Fruit fly (Drosophila melanogaster) whole organism, embryonic: ENCODE results near the gene mad2.
A peak's percentile ranks its signal among the peaks of the same experiment; 100 is the strongest.

Experiments used
- CG10979 ChIP-seq: fragments of 200-800 bp; sonication (Bioruptor generic); optimal IDR thresholded peaks from 2 replicates; lab custom pipeline; 2018; ENCODE audit warnings: missing biosample characterization, mild to moderate bottlenecking, missing genetic modification characterization, moderate library complexity
- CG11456 ChIP-seq: fragments of 200-800 bp; sonication (Bioruptor generic); IDR thresholded peaks from 3 replicates; pipeline ENCODE4 v1.3.6; 2022; ENCODE audit warnings: missing biosample characterization, missing genetic modification characterization
- CG13894 ChIP-seq: fragments of 200-800 bp; sonication (Bioruptor generic); optimal IDR thresholded peaks from 3 replicates; lab custom pipeline; 2018; ENCODE audit warnings: missing biosample characterization, mild to moderate bottlenecking, missing genetic modification characterization, moderate library complexity
- CG15269 ChIP-seq: fragments of 200-800 bp; sonication (Bioruptor generic); optimal IDR thresholded peaks from 2 replicates; lab custom pipeline; 2018; ENCODE audit warnings: missing biosample characterization, mild to moderate bottlenecking, missing genetic modification characterization, moderate library complexity
- CG16863 ChIP-seq: fragments of 200-800 bp; sonication (Bioruptor generic); optimal IDR thresholded peaks from 3 replicates; lab custom pipeline; 2016; ENCODE audit warnings: missing biosample characterization, missing genetic modification characterization
- CG17385 ChIP-seq: fragments of 200-800 bp; sonication (Bioruptor generic); optimal IDR thresholded peaks from 3 replicates; lab custom pipeline; 2018; ENCODE audit warnings: missing biosample characterization, mild to moderate bottlenecking, missing genetic modification characterization
- CG2678 ChIP-seq: fragments of 200-800 bp; sonication (Bioruptor generic); optimal IDR thresholded peaks from 3 replicates; lab custom pipeline; 2019; ENCODE audit warnings: missing biosample characterization, mild to moderate bottlenecking, missing genetic modification characterization, moderate library complexity
- CG4404 ChIP-seq: fragments of 200-800 bp; sonication (Bioruptor generic); IDR thresholded peaks from 2 replicates; pipeline ENCODE4 v1.3.6; 2022; ENCODE audit warnings: missing biosample characterization, missing genetic modification characterization
- CG4424 ChIP-seq: fragments of 200-800 bp; sonication (Bioruptor generic); optimal IDR thresholded peaks from 3 replicates; lab custom pipeline; 2016; ENCODE audit warnings: missing biosample characterization, missing genetic modification characterization
- CG4730 ChIP-seq: fragments of 200-800 bp; sonication (Bioruptor generic); IDR thresholded peaks from 2 replicates; pipeline ENCODE4 v1.3.6; 2022; ENCODE audit warnings: missing biosample characterization, missing genetic modification characterization
- Deaf1 ChIP-seq: fragments of 200-800 bp; optimal IDR thresholded peaks from 3 replicates; lab custom pipeline; 2019; ENCODE audit warnings: missing biosample characterization, mild to moderate bottlenecking, missing genetic modification characterization, moderate library complexity
- Med ChIP-seq: fragments of 200-800 bp; sonication (Bioruptor generic); peaks from one replicate; lab custom pipeline; 2016; ENCODE audit warnings: missing biosample characterization, missing genetic modification characterization, mild to moderate bottlenecking, inconsistent platforms, moderate library complexity
- danr ChIP-seq: fragments of 200-800 bp; sonication (Bioruptor generic); IDR thresholded peaks from 2 replicates; pipeline ENCODE4 v1.3.6; 2022; ENCODE audit warnings: missing biosample characterization, missing genetic modification characterization
- dpn ChIP-seq, 2 experiments: fragments of 200-800 bp; sonication (Bioruptor generic); optimal IDR thresholded peaks; 3 replicates each; lab custom pipeline; 2016; ENCODE audit warnings: missing biosample characterization in 2 of 2, missing genetic modification characterization in 2 of 2

DNA sequence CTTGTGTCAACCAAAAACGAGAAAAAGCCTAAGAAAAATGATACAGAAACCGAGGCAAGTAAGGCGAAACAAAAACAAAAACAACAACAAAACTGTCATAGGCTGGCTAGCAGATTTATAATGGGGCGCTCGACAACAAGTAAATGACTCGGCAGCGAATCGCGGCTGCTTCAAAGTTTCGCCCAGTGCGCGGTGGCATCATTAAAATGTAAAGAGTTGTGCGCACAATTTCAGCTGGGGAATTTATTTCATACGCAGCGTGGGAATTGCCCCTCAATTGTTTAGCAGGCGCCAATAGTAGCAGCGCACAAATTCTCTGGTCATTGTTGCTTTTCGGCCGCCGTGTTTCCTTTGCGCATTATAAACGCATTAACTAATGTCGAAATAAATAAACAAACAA lies 19.0 kb upstream of the mad2 start:
- TF ChIP-seq CG4404 (GFP tag; lab: Robert Waterston, UW) (no peak), dpn (GFP tag; optimal IDR thresholded peaks at IDR 0.05; lab: Kevin White, UChicago) (no peak), Med (GFP tag; lab: Kevin White, UChicago) (no peak), CG2678 (tag; lab: Kevin White, UChicago) (no peak), CG16863 (GFP tag; lab: Kevin White, UChicago) (no peak), danr (no peak), CG13894 (tag; lab: Kevin White, UChicago) (no peak), CG11456 (GFP tag; lab: Robert Waterston, UW) (no peak), CG10979 (no peak), CG4730 (GFP tag; lab: Robert Waterston, UW) (no peak), CG15269 (tag; lab: Kevin White, UChicago) (peak; percentile 24), CG17385 (GFP tag; lab: Kevin White, UChicago) (no peak), CG4424 (GFP tag; lab: Kevin White, UChicago) (no peak), Deaf1 (no peak)
